Fruit fly (Drosophila melanogaster) whole organism, embryonic: ENCODE data around the gene Slu7.

Experiments used
- Atf3 ChIP-seq: fragments of 200-800 bp; sonication (Bioruptor generic); optimal IDR thresholded peaks from 3 replicates; lab custom pipeline; 2016; ENCODE audit warnings: missing biosample characterization, missing genetic modification characterization
- Bdp1 ChIP-seq: fragments of 200-800 bp; sonication (Bioruptor generic); optimal IDR thresholded peaks from 3 replicates; lab custom pipeline; 2016; ENCODE audit warnings: missing biosample characterization, missing genetic modification characterization
- CG10654 ChIP-seq: fragments of 200-800 bp; sonication (Bioruptor generic); optimal IDR thresholded peaks from 2 replicates; lab custom pipeline; 2016; ENCODE audit warnings: missing biosample characterization, missing genetic modification characterization
- CG10979 ChIP-seq: fragments of 200-800 bp; sonication (Bioruptor generic); optimal IDR thresholded peaks from 2 replicates; lab custom pipeline; 2018; ENCODE audit warnings: missing biosample characterization, mild to moderate bottlenecking, missing genetic modification characterization, moderate library complexity
- CG11723 ChIP-seq: fragments of 200-800 bp; sonication (Bioruptor generic); optimal IDR thresholded peaks from 2 replicates; lab custom pipeline; 2017; ENCODE audit warnings: missing biosample characterization, mild to moderate bottlenecking, missing genetic modification characterization
- CG12155 ChIP-seq: fragments of 200-800 bp; sonication (Bioruptor generic); optimal IDR thresholded peaks from 3 replicates; lab custom pipeline; 2016; ENCODE audit warnings: missing biosample characterization, missing genetic modification characterization
- CG15601 ChIP-seq: fragments of 200-800 bp; sonication (Bioruptor generic); optimal IDR thresholded peaks from 3 replicates; lab custom pipeline; 2019; ENCODE audit warnings: missing biosample characterization, mild to moderate bottlenecking, missing genetic modification characterization, moderate library complexity
- CG16863 ChIP-seq: fragments of 200-800 bp; sonication (Bioruptor generic); optimal IDR thresholded peaks from 3 replicates; lab custom pipeline; 2016; ENCODE audit warnings: missing biosample characterization, missing genetic modification characterization
- CG17802 ChIP-seq: fragments of 200-800 bp; sonication (Bioruptor generic); optimal IDR thresholded peaks from 2 replicates; lab custom pipeline; 2018; ENCODE audit warnings: missing biosample characterization, mild to moderate bottlenecking, missing genetic modification characterization, moderate library complexity
- CG1792 ChIP-seq: fragments of 200-800 bp; sonication (Bioruptor generic); optimal IDR thresholded peaks from 2 replicates; lab custom pipeline; 2016; ENCODE audit warnings: missing biosample characterization, missing genetic modification characterization
- CG18011 ChIP-seq: fragments of 200-800 bp; sonication (Bioruptor generic); optimal IDR thresholded peaks from 2 replicates; lab custom pipeline; 2017; ENCODE audit warnings: missing biosample characterization, missing genetic modification characterization, mild to moderate bottlenecking, moderate library complexity, missing genotype
- CG30403 ChIP-seq: fragments of 200-800 bp; sonication (Bioruptor generic); optimal IDR thresholded peaks from 3 replicates; lab custom pipeline; 2016; ENCODE audit warnings: missing biosample characterization, missing genetic modification characterization
- CG3281 ChIP-seq: fragments of 200-800 bp; sonication (Bioruptor generic); optimal IDR thresholded peaks from 3 replicates; lab custom pipeline; 2017; ENCODE audit warnings: missing biosample characterization, mild to moderate bottlenecking, missing genetic modification characterization
- CG33213 ChIP-seq: fragments of 200-800 bp; sonication (Bioruptor generic); optimal IDR thresholded peaks from 3 replicates; lab custom pipeline; 2016; ENCODE audit warnings: missing biosample characterization, missing genetic modification characterization
- CG33557 ChIP-seq: fragments of 200-800 bp; sonication (Bioruptor generic); optimal IDR thresholded peaks from 2 replicates; lab custom pipeline; 2019; ENCODE audit warnings: missing biosample characterization, mild to moderate bottlenecking, missing genetic modification characterization, moderate library complexity
- CG34224 ChIP-seq: fragments of 200-800 bp; sonication (Bioruptor generic); IDR thresholded peaks from 3 replicates; pipeline ENCODE4 v1.3.6; 2022; ENCODE audit warnings: missing biosample characterization, missing genetic modification characterization; ENCODE audit not compliant: partially characterized antibody
- CG6791 ChIP-seq: fragments of 200-800 bp; sonication (Bioruptor generic); IDR thresholded peaks from 3 replicates; pipeline ENCODE4 v1.3.6; 2022; ENCODE audit warnings: missing biosample characterization, missing genetic modification characterization; ENCODE audit not compliant: partially characterized antibody
- CG8924 ChIP-seq: fragments of 200-800 bp; optimal IDR thresholded peaks from 3 replicates; lab custom pipeline; 2019; ENCODE audit warnings: missing biosample characterization, mild to moderate bottlenecking, missing genetic modification characterization, moderate library complexity
- Camta ChIP-seq: fragments of 200-800 bp; sonication (Bioruptor generic); optimal IDR thresholded peaks from 2 replicates; lab custom pipeline; 2016; ENCODE audit warnings: missing biosample characterization, missing genetic modification characterization
- Dad ChIP-seq: fragments of 200-800 bp; sonication (Bioruptor generic); optimal IDR thresholded peaks from 3 replicates; lab custom pipeline; 2016; ENCODE audit warnings: missing biosample characterization, missing genetic modification characterization
- Deaf1 ChIP-seq: fragments of 200-800 bp; optimal IDR thresholded peaks from 3 replicates; lab custom pipeline; 2019; ENCODE audit warnings: missing biosample characterization, mild to moderate bottlenecking, missing genetic modification characterization, moderate library complexity
- Dp ChIP-seq: fragments of 200-800 bp; sonication (Bioruptor generic); optimal IDR thresholded peaks from 2 replicates; lab custom pipeline; 2018; ENCODE audit warnings: missing biosample characterization, mild to moderate bottlenecking, missing genetic modification characterization, moderate library complexity
- Dref ChIP-seq: fragments of 200-800 bp; sonication (Bioruptor generic); IDR thresholded peaks from 2 replicates; pipeline ENCODE4 v1.3.6; 2022; ENCODE audit warnings: missing biosample characterization, missing genetic modification characterization
- HLH54F ChIP-seq: fragments of 200-800 bp; sonication (Bioruptor generic); optimal IDR thresholded peaks from 3 replicates; lab custom pipeline; 2016; ENCODE audit warnings: missing biosample characterization, missing genetic modification characterization
- Hr39 ChIP-seq: fragments of >200 bp; optimal IDR thresholded peaks from 2 replicates; lab custom pipeline; 2017
- MTF-1 ChIP-seq: fragments of 200-800 bp; sonication (Bioruptor generic); optimal IDR thresholded peaks from 2 replicates; lab custom pipeline; 2018; ENCODE audit warnings: missing biosample characterization, mild to moderate bottlenecking, missing genetic modification characterization, borderline replicate concordance
- Ptx1 ChIP-seq: fragments of 200-800 bp; sonication (Bioruptor generic); IDR thresholded peaks from 2 replicates; pipeline ENCODE4 v1.3.6; 2022; ENCODE audit warnings: missing biosample characterization, missing genetic modification characterization
- Sox102F ChIP-seq: fragments of 200-800 bp; sonication (Bioruptor generic); optimal IDR thresholded peaks from 2 replicates; lab custom pipeline; 2018; ENCODE audit warnings: missing biosample characterization, mild to moderate bottlenecking, missing genetic modification characterization, moderate library complexity
- Taf1 ChIP-seq: fragments of 200-800 bp; sonication (Bioruptor generic); IDR thresholded peaks from 2 replicates; pipeline ENCODE4 v1.3.6; 2022; ENCODE audit warnings: missing biosample characterization, missing genetic modification characterization
- Tbp ChIP-seq: fragments of >200 bp; optimal IDR thresholded peaks from 2 replicates; lab custom pipeline; 2018; ENCODE audit warnings: missing biosample characterization, missing genetic modification characterization
- Trl ChIP-seq, 3 experiments: fragments of >200 bp in 2 of 3; fragments of 200-800 bp in 1 of 3; sonication (Bioruptor generic) in 1 of 3; optimal IDR thresholded peaks; 2 replicates in 1 of 3; 3 replicates in 2 of 3; lab custom pipeline; 2016 to 2017; ENCODE audit warnings: missing biosample characterization in 1 of 3, missing genetic modification characterization in 1 of 3
- Usf ChIP-seq: fragments of 200-800 bp; sonication (Bioruptor generic); optimal IDR thresholded peaks from 2 replicates; lab custom pipeline; 2017; ENCODE audit warnings: missing genotype, missing biosample characterization, missing genetic modification characterization
- abd-A ChIP-seq: fragments of 200-800 bp; sonication (Bioruptor generic); optimal IDR thresholded peaks from 3 replicates; lab custom pipeline; 2019; ENCODE audit warnings: missing biosample characterization, mild to moderate bottlenecking, missing genetic modification characterization, moderate library complexity
- ap ChIP-seq: fragments of 200-800 bp; sonication (Bioruptor generic); IDR thresholded peaks from 2 replicates; pipeline ENCODE4 v1.3.6; 2022; ENCODE audit warnings: missing biosample characterization, missing genetic modification characterization
- chif ChIP-seq, 2 experiments: fragments of 200-800 bp; sonication (Bioruptor generic); optimal IDR thresholded peaks; 3 replicates each; lab custom pipeline; 2016; ENCODE audit warnings: missing biosample characterization in 2 of 2, missing genetic modification characterization in 2 of 2
- crol ChIP-seq: fragments of 200-800 bp; sonication (Bioruptor generic); IDR thresholded peaks from 2 replicates; pipeline ENCODE4 v1.3.6; 2022; ENCODE audit warnings: missing biosample characterization, missing genetic modification characterization
- hbn ChIP-seq: fragments of 200-800 bp; sonication (Bioruptor generic); IDR thresholded peaks from 2 replicates; pipeline ENCODE4 v1.3.6; 2022; ENCODE audit warnings: missing biosample characterization, missing genetic modification characterization; ENCODE audit not compliant: partially characterized antibody
- lmd ChIP-seq: fragments of 200-800 bp; sonication (Bioruptor generic); IDR thresholded peaks from 2 replicates; pipeline ENCODE4 v1.3.6; 2022; ENCODE audit warnings: missing biosample characterization, missing genetic modification characterization
- lola ChIP-seq, 3 experiments: fragments of >200 bp in 2 of 3; fragments of 200-800 bp in 1 of 3; sonication (Bioruptor generic) in 1 of 3; optimal IDR thresholded peaks; 2 replicates each; lab custom pipeline; 2017 to 2019; ENCODE audit warnings: missing biosample characterization in 3 of 3, missing genetic modification characterization in 3 of 3, mild to moderate bottlenecking in 1 of 3, moderate library complexity in 1 of 3
- mirr ChIP-seq: fragments of 200-800 bp; sonication (Bioruptor generic); optimal IDR thresholded peaks from 3 replicates; lab custom pipeline; 2018; ENCODE audit warnings: missing biosample characterization, mild to moderate bottlenecking, missing genetic modification characterization
- nau ChIP-seq: fragments of 200-800 bp; sonication (Bioruptor generic); optimal IDR thresholded peaks from 3 replicates; lab custom pipeline; 2017; ENCODE audit warnings: missing biosample characterization, mild to moderate bottlenecking, missing genetic modification characterization, missing genetic modification reagents
- phol ChIP-seq: fragments of 200-800 bp; sonication (Bioruptor generic); optimal IDR thresholded peaks from 3 replicates; lab custom pipeline; 2018; ENCODE audit warnings: missing biosample characterization, mild to moderate bottlenecking, missing genetic modification characterization, moderate library complexity
- pita ChIP-seq: fragments of 200-800 bp; sonication (Bioruptor generic); optimal IDR thresholded peaks from 2 replicates; lab custom pipeline; 2017; ENCODE audit warnings: missing biosample characterization, mild to moderate bottlenecking, missing genetic modification characterization
- sens-2 ChIP-seq: fragments of 200-800 bp; sonication (Bioruptor generic); IDR thresholded peaks from 2 replicates; pipeline ENCODE4 v1.3.6; 2022; ENCODE audit warnings: missing biosample characterization, missing genetic modification characterization
- slou ChIP-seq: fragments of 200-800 bp; sonication (Bioruptor generic); optimal IDR thresholded peaks from 3 replicates; lab custom pipeline; 2016; ENCODE audit warnings: missing biosample characterization, missing genetic modification characterization
- tll ChIP-seq, 2 experiments: fragments of 200-800 bp in 1 of 2; fragments of >200 bp in 1 of 2; sonication (Bioruptor generic) in 1 of 2; optimal IDR thresholded peaks; 2 replicates each; lab custom pipeline; 2017 to 2019; ENCODE audit warnings: missing biosample characterization in 2 of 2, missing genetic modification characterization in 2 of 2, mild to moderate bottlenecking in 1 of 2, moderate library complexity in 1 of 2
- trh ChIP-seq: fragments of 200-800 bp; sonication (Bioruptor generic); optimal IDR thresholded peaks from 2 replicates; lab custom pipeline; 2016; ENCODE audit warnings: missing biosample characterization, missing genetic modification characterization
- vfl ChIP-seq: fragments of 200-800 bp; sonication (Bioruptor generic); optimal IDR thresholded peaks from 2 replicates; lab custom pipeline; 2016; ENCODE audit warnings: missing biosample characterization, missing genetic modification characterization
- zfh1 ChIP-seq: fragments of 200-800 bp; sonication (Bioruptor generic); IDR thresholded peaks from 3 replicates; pipeline ENCODE4 v1.3.6; 2022; ENCODE audit warnings: missing biosample characterization, missing genetic modification characterization

Slu7 gene

DNA sequence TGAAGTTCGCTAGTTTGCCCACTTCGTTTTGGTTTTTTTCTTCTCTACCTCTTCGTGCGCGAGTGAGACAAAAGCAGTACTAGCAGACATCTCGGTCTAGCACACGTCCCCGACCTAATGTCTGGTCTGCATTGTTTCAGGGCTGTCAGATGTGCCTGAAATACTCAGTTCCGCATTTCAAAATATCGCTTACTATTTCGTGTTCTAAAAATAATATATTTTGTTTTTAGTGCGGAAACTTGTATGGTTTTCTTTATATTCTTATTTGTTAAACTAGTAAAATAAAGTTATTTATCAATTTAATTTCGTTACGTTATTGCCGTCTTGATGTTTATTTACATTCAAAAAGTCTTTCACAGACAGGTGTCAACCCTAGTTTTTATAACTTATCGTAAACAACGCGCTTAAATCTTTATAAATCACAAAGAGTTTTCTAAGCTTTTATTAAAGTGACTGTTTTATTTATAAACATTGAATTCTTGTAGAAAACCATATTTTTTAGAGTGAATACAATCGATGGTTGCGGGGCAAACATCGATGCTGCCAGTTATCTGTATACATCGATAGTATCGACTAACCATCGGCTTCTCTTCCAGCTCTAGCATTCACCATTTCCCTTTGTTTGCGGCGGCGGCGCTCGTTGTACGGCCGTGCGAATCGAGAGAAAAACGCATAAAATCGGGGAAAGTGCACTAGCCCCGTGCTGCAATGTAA is 24.5 kb upstream of the Slu7 start (continued):
- no peak for TF ChIP-seq slou (GFP tag; lab: Kevin White, UChicago)
- no peak for TF ChIP-seq MTF-1
- TF ChIP-seq Bdp1 (GFP tag; lab: Kevin White, UChicago) = peak; percentile 26
- TF ChIP-seq CG3281 = peak; percentile 77
- TF ChIP-seq Camta (GFP tag; lab: Kevin White, UChicago) = no peak
- peak; percentile 18 for TF ChIP-seq Dp (GFP tag; lab: Kevin White, UChicago)
- no peak for TF ChIP-seq Atf3 (GFP tag; lab: Kevin White, UChicago)
- peak; percentile 2 for TF ChIP-seq CG11723 (GFP tag; lab: Kevin White, UChicago)
- TF ChIP-seq CG12155 (GFP tag; lab: Kevin White, UChicago) = peak; percentile 59
- TF ChIP-seq CG33557 (GFP tag; lab: Kevin White, UChicago) = peak; percentile 52
- TF ChIP-seq CG30403 (GFP tag; lab: Kevin White, UChicago) = peak; percentile 78
- TF ChIP-seq Taf1 (GFP tag; lab: Robert Waterston, UW) = no peak
- peak; percentile 84 for TF ChIP-seq phol (tag; lab: Kevin White, UChicago)
- no peak for TF ChIP-seq tll (GFP tag; optimal IDR thresholded peaks at IDR 0.05; lab: Kevin White, UChicago)
- TF ChIP-seq Tbp = no peak
- TF ChIP-seq vfl (GFP tag; lab: Kevin White, UChicago) = no peak
- no peak for TF ChIP-seq CG34224 (GFP tag; lab: Robert Waterston, UW)
- TF ChIP-seq mirr = peak; percentile 47
- no peak for TF ChIP-seq zfh1 (GFP tag; lab: Robert Waterston, UW)
- no peak for TF ChIP-seq ap (GFP tag; lab: Robert Waterston, UW)
- no peak for TF ChIP-seq Trl (optimal IDR thresholded peaks at IDR 0.05; lab: Kevin White, UChicago)
- TF ChIP-seq Trl (GFP tag; optimal IDR thresholded peaks at IDR 0.05; lab: Kevin White, UChicago) = peak; percentile 65
- TF ChIP-seq CG17802 = no peak
- TF ChIP-seq CG1792 (GFP tag; lab: Kevin White, UChicago) = peak; percentile 25
- peak; percentile 61 for TF ChIP-seq CG15601 (tag; lab: Kevin White, UChicago)
- no peak for TF ChIP-seq hbn (GFP tag; lab: Robert Waterston, UW)
- TF ChIP-seq CG16863 (GFP tag; lab: Kevin White, UChicago) = peak; percentile 56
- peak; percentile 25 for TF ChIP-seq CG18011 (GFP tag; lab: Kevin White, UChicago)
- peak; percentile 83 for TF ChIP-seq CG8924 (tag; lab: Kevin White, UChicago)
- peak; percentile 41 for TF ChIP-seq CG10654 (GFP tag; lab: Kevin White, UChicago)
- TF ChIP-seq Dref (GFP tag; lab: Robert Waterston, UW) = no peak
- TF ChIP-seq lmd (GFP tag; lab: Robert Waterston, UW) = no peak
- TF ChIP-seq HLH54F (GFP tag; lab: Kevin White, UChicago) = peak; percentile 18
- TF ChIP-seq crol (GFP tag; lab: Robert Waterston, UW) = no peak
- peak; percentile 35 for TF ChIP-seq CG33213 (GFP tag; lab: Kevin White, UChicago)
- TF ChIP-seq CG10979 (tag; lab: Kevin White, UChicago) = peak; percentile 71
- no peak for TF ChIP-seq trh
- no peak for TF ChIP-seq Hr39
- no peak for TF ChIP-seq nau (GFP tag; lab: Kevin White, UChicago)
- no peak for TF ChIP-seq abd-A (tag; lab: Kevin White, UChicago)
- TF ChIP-seq pita (GFP tag; lab: Kevin White, UChicago) = no peak
- TF ChIP-seq Ptx1 = no peak
- peak; percentile 83 for TF ChIP-seq Sox102F (GFP tag; lab: Kevin White, UChicago)
- peak; percentile 31 for TF ChIP-seq Usf (GFP tag; lab: Kevin White, UChicago)
- TF ChIP-seq Dad (GFP tag; lab: Kevin White, UChicago) = peak; percentile 31
- TF ChIP-seq chif (GFP tag; optimal IDR thresholded peaks at IDR 0.05; lab: Kevin White, UChicago) = peak; percentile 46 to 47
- peak; percentile 33 for TF ChIP-seq Deaf1 (tag; lab: Kevin White, UChicago)
- peak in 1 of 3 experiments; percentile 76 for TF ChIP-seq lola (GFP tag; optimal IDR thresholded peaks at IDR 0.05; lab: Kevin White, UChicago)
- TF ChIP-seq CG6791 = no peak
- TF ChIP-seq sens-2 (GFP tag; lab: Robert Waterston, UW) = no peak
